Worm (Caenorhabditis elegans): Measurements from ENCODE around the gene djr-1.2.

DNA sequence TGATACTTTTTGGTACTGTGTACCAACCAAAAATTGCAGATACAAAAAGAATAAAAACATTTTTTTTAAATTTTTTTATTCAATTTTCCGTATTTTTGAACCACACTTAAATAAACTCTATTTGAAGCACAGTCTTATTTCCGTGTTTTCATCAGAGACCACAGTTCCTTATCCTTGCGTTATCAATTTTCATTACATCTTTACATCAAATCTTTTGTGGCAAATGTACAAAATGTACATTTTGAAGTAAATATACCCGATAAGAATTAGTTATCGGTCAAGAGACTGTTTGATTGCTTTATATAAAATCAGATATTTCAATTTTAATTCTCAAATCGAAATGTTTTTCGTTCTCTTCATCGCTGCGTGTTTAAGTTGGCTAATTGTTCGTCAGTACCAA, 32.6 kb downstream of the djr-1.2 start, which contains the start of gene cyp-35A3:
- no peak for TF ChIP-seq pqm-1 (tag; optimal IDR thresholded peaks at IDR 0.05)
- no peak for TF ChIP-seq unc-55 (GFP tag; optimal IDR thresholded peaks at IDR 0.05)
- TF ChIP-seq pha-4 (tag; optimal IDR thresholded peaks at IDR 0.05): no peak
- no peak for TF ChIP-seq fkh-10 (GFP tag; optimal IDR thresholded peaks at IDR 0.05)
- no peak for TF ChIP-seq pax-1 (tag; optimal IDR thresholded peaks at IDR 0.05)
- no peak for TF ChIP-seq hlh-8 (tag; optimal IDR thresholded peaks at IDR 0.05)
- no peak for TF ChIP-seq F13H6.1 (tag; optimal IDR thresholded peaks at IDR 0.05)
- TF ChIP-seq nhr-232 (tag; optimal IDR thresholded peaks at IDR 0.05): no peak

All from whole organism, late embryonic.